Worm (Caenorhabditis elegans): ENCODE data around the gene K03B8.4.

The K03B8.4 gene

ce11 chrV:11366129-11366528 lies 28.8 kb downstream of the K03B8.4 start, which contains the start of gene dop-5:
Gene dop-5 (minus strand): TSS chrV:11366229.
- TF ChIP-seq ceh-13 (GFP tag; optimal IDR thresholded peaks at IDR 0.05): no peak
- no peak for TF ChIP-seq tra-4 (tag; optimal IDR thresholded peaks at IDR 0.05)
- no peak for TF ChIP-seq ama-1 (optimal IDR thresholded peaks at IDR 0.05)
- no peak for TF ChIP-seq sea-1 (GFP tag; conservative IDR thresholded peaks at IDR 0.05)
- no peak for TF ChIP-seq aly-1 (tag; optimal IDR thresholded peaks at IDR 0.05)
- TF ChIP-seq hnd-1 (tag; optimal IDR thresholded peaks at IDR 0.05): no peak
- no peak for TF ChIP-seq tbx-11 (GFP tag; IDR thresholded peaks at IDR 0.05)
- TF ChIP-seq ets-7 (tag; optimal IDR thresholded peaks at IDR 0.05): no peak
- TF ChIP-seq F13C5.2 (tag; optimal IDR thresholded peaks at IDR 0.05): no peak
- TF ChIP-seq tbx-37 (GFP tag; conservative IDR thresholded peaks at IDR 0.05): no peak

- no peak for TF ChIP-seq tra-4 (tag; optimal IDR thresholded peaks at IDR 0.05)
- TF ChIP-seq sea-1 (GFP tag; conservative IDR thresholded peaks at IDR 0.05): no peak
- TF ChIP-seq hnd-1 (tag; optimal IDR thresholded peaks at IDR 0.05): no peak
- no peak for TF ChIP-seq aly-1 (tag; optimal IDR thresholded peaks at IDR 0.05)
- no peak for TF ChIP-seq tbx-37 (GFP tag; conservative IDR thresholded peaks at IDR 0.05)
Observed at ce11 chrV:11363575-11363974, 31.3 kb downstream of the K03B8.4 start.

ce11 chrV:11354264-11354663 lies 40.7 kb downstream of the K03B8.4 start:
- TF ChIP-seq hmbx-1 (tag; optimal IDR thresholded peaks at IDR 0.05) (no peak), aly-1 (tag; optimal IDR thresholded peaks at IDR 0.05) (no peak), tbx-37 (GFP tag; conservative IDR thresholded peaks at IDR 0.05) (no peak)

- TF ChIP-seq pes-1 (GFP tag; IDR thresholded peaks at IDR 0.05): no peak
- TF ChIP-seq B0310.2 (tag; optimal IDR thresholded peaks at IDR 0.05): no peak
Observed at ce11 chrV:11352893-11353292, 42.0 kb downstream of the K03B8.4 start, which contains the start of gene npr-25. Gene npr-25 (minus strand): TSS chrV:11352993.

ce11 chrV:11351263-11351662 lies 43.7 kb downstream of the K03B8.4 start:
- TF ChIP-seq scrt-1 (GFP tag; IDR thresholded peaks at IDR 0.05): no peak
- no peak for TF ChIP-seq ceh-13 (GFP tag; optimal IDR thresholded peaks at IDR 0.05)
- TF ChIP-seq ets-7 (tag; optimal IDR thresholded peaks at IDR 0.05): no peak
- TF ChIP-seq hmbx-1 (tag; optimal IDR thresholded peaks at IDR 0.05): no peak
- TF ChIP-seq hmg-4 (GFP tag; optimal IDR thresholded peaks at IDR 0.05): no peak
- no peak for TF ChIP-seq hnd-1 (tag; optimal IDR thresholded peaks at IDR 0.05)
- TF ChIP-seq tbx-11 (GFP tag; IDR thresholded peaks at IDR 0.05): no peak
- TF ChIP-seq sea-1 (GFP tag; conservative IDR thresholded peaks at IDR 0.05): no peak
- TF ChIP-seq flt-1 (GFP tag; IDR thresholded peaks at IDR 0.05): no peak
- no peak for TF ChIP-seq ama-1 (optimal IDR thresholded peaks at IDR 0.05)
- TF ChIP-seq B0310.2 (tag; optimal IDR thresholded peaks at IDR 0.05): no peak
- no peak for TF ChIP-seq tbx-37 (GFP tag; conservative IDR thresholded peaks at IDR 0.05)
- no peak for TF ChIP-seq ceh-36 (tag; optimal IDR thresholded peaks at IDR 0.05)
- no peak for TF ChIP-seq aly-1 (tag; optimal IDR thresholded peaks at IDR 0.05)
- no peak for TF ChIP-seq tra-4 (tag; optimal IDR thresholded peaks at IDR 0.05)

ce11 chrV:11346912-11347311 lies 48.0 kb downstream of the K03B8.4 start, which contains the start of gene grl-7:
Gene grl-7 (minus strand): TSS chrV:11347012.
- TF ChIP-seq F13C5.2 (tag; optimal IDR thresholded peaks at IDR 0.05): no peak
- no peak for TF ChIP-seq tbx-37 (GFP tag; conservative IDR thresholded peaks at IDR 0.05)
- TF ChIP-seq tbx-11 (GFP tag; IDR thresholded peaks at IDR 0.05): no peak
- TF ChIP-seq sea-1 (GFP tag; conservative IDR thresholded peaks at IDR 0.05): no peak

- TF ChIP-seq sea-1 (GFP tag; conservative IDR thresholded peaks at IDR 0.05) (no peak), flt-1 (GFP tag; IDR thresholded peaks at IDR 0.05) (0 out of 2 replicates have a peak, but pooled peaks have one; percentile 22), ets-7 (tag; optimal IDR thresholded peaks at IDR 0.05) (no peak), tra-4 (tag; optimal IDR thresholded peaks at IDR 0.05) (peak; percentile 14), aly-1 (tag; optimal IDR thresholded peaks at IDR 0.05) (no peak), ama-1 (optimal IDR thresholded peaks at IDR 0.05) (peak; percentile 60), hmbx-1 (tag; optimal IDR thresholded peaks at IDR 0.05) (no peak), scrt-1 (GFP tag; IDR thresholded peaks at IDR 0.05) (no peak), tbx-11 (GFP tag; IDR thresholded peaks at IDR 0.05) (no peak), hnd-1 (tag; optimal IDR thresholded peaks at IDR 0.05) (no peak), pes-1 (GFP tag; IDR thresholded peaks at IDR 0.05) (no peak), hmg-4 (GFP tag; optimal IDR thresholded peaks at IDR 0.05) (no peak), B0310.2 (tag; optimal IDR thresholded peaks at IDR 0.05) (peak; percentile 11), ceh-13 (GFP tag; optimal IDR thresholded peaks at IDR 0.05) (no peak), F13C5.2 (tag; optimal IDR thresholded peaks at IDR 0.05) (no peak), ceh-36 (tag; optimal IDR thresholded peaks at IDR 0.05) (no peak), tbx-37 (GFP tag; conservative IDR thresholded peaks at IDR 0.05) (no peak)
Observed at ce11 chrV:11344816-11345336, 50.0 kb downstream of the K03B8.4 start.

Measured in whole organism, early embryonic.